Worm (Caenorhabditis elegans) whole organism, L3 larva: ENCODE measurements around the gene mdt-15.

Source experiments
- R02D3.7 ChIP-seq: fragments of 150-350 bp; optimal IDR thresholded peaks from 2 replicates; lab custom pipeline; 2014; ENCODE audit warnings: missing biosample characterization, missing genetic modification characterization
- ZK546.5 ChIP-seq: sonication (generic microtip); optimal IDR thresholded peaks from 2 replicates; lab custom pipeline; 2017; ENCODE audit warnings: missing biosample characterization, missing genetic modification characterization
- ama-1 ChIP-seq: fragments of 150-350 bp; optimal IDR thresholded peaks from 2 replicates; lab custom pipeline; 2018
- ceh-28 ChIP-seq: fragments of 150-350 bp; optimal IDR thresholded peaks from 2 replicates; lab custom pipeline; 2014; ENCODE audit warnings: missing biosample characterization, missing genetic modification reagents, missing genetic modification characterization
- ceh-82 ChIP-seq: fragments of 150-350 bp; optimal IDR thresholded peaks from 2 replicates; lab custom pipeline; 2014; ENCODE audit warnings: missing biosample characterization, missing genetic modification characterization
- ceh-9 ChIP-seq: sonication (generic microtip); optimal IDR thresholded peaks from 2 replicates; lab custom pipeline; 2018; ENCODE audit warnings: missing biosample characterization, missing genetic modification characterization
- daf-12 ChIP-seq: fragments of 150-350 bp; optimal IDR thresholded peaks from 2 replicates; lab custom pipeline; 2014; ENCODE audit warnings: missing biosample characterization, missing genetic modification reagents, missing genetic modification characterization
- egl-27 ChIP-seq: sonication (generic microtip); optimal IDR thresholded peaks from 4 replicates; lab custom pipeline; 2017; ENCODE audit warnings: missing biosample characterization, missing genetic modification reagents, missing genetic modification characterization
- egl-5 ChIP-seq: fragments of 150-350 bp; optimal IDR thresholded peaks from 2 replicates; lab custom pipeline; 2017; ENCODE audit warnings: missing biosample characterization, missing genetic modification reagents, missing genetic modification characterization, inconsistent platforms
- elt-1 ChIP-seq: fragments of 150-350 bp; optimal IDR thresholded peaks from 2 replicates; lab custom pipeline; 2014; ENCODE audit warnings: missing biosample characterization, missing genetic modification characterization
- elt-2 ChIP-seq: sonication (generic microtip); optimal IDR thresholded peaks from 2 replicates; lab custom pipeline; 2016; ENCODE audit warnings: missing genetic modification reagents, mild to moderate bottlenecking, missing genetic modification characterization, missing compliant biosample characterization
- elt-3 ChIP-seq, 3 experiments: fragments of 150-350 bp in 1 of 3; sonication (generic microtip) in 2 of 3; optimal IDR thresholded peaks; 2 replicates in 2 of 3; 4 replicates in 1 of 3; lab custom pipeline; 2014 to 2017; ENCODE audit warnings: missing biosample characterization in 3 of 3, missing genetic modification characterization in 3 of 3
- eor-1 ChIP-seq, 2 experiments: fragments of 150-350 bp; optimal IDR thresholded peaks; 2 replicates each; lab custom pipeline; 2014 to 2018; ENCODE audit warnings: missing biosample characterization in 2 of 2, missing genetic modification characterization in 2 of 2
- fkh-10 ChIP-seq: sonication (generic microtip); optimal IDR thresholded peaks from 2 replicates; lab custom pipeline; 2017; ENCODE audit warnings: missing biosample characterization, missing genetic modification reagents, missing genetic modification characterization
- fkh-2 ChIP-seq: fragments of 150-350 bp; optimal IDR thresholded peaks from 2 replicates; lab custom pipeline; 2014; ENCODE audit warnings: missing biosample characterization, missing genetic modification reagents, missing genetic modification characterization
- fos-1 ChIP-seq: fragments of 150-350 bp; optimal IDR thresholded peaks from 2 replicates; lab custom pipeline; 2014; ENCODE audit warnings: missing biosample characterization, missing genetic modification characterization
- hmg-11 ChIP-seq: sonication (generic microtip); optimal IDR thresholded peaks from 2 replicates; lab custom pipeline; 2016; ENCODE audit warnings: missing genetic modification characterization, missing compliant biosample characterization
- lin-15B ChIP-seq: fragments of 150-350 bp; optimal IDR thresholded peaks from 2 replicates; lab custom pipeline; 2014; ENCODE audit warnings: missing biosample characterization, missing genetic modification characterization
- lin-39 ChIP-seq: fragments of 150-350 bp; optimal IDR thresholded peaks from 2 replicates; lab custom pipeline; 2018; ENCODE audit warnings: missing biosample characterization, missing genetic modification reagents, missing genetic modification characterization
- nfya-1 ChIP-seq: sonication (generic microtip); optimal IDR thresholded peaks from 2 replicates; lab custom pipeline; 2017; ENCODE audit warnings: missing genetic modification characterization, mild to moderate bottlenecking, missing compliant biosample characterization, antibody characterized with exemption, moderate library complexity; ENCODE audit not compliant: insufficient read depth
- nhr-23 ChIP-seq: fragments of 150-350 bp; optimal IDR thresholded peaks from 2 replicates; lab custom pipeline; 2014; ENCODE audit warnings: missing biosample characterization, missing genetic modification reagents, missing genetic modification characterization
- nhr-237 ChIP-seq: fragments of 150-350 bp; optimal IDR thresholded peaks from 2 replicates; lab custom pipeline; 2014; ENCODE audit warnings: missing biosample characterization, missing genetic modification characterization
- nhr-25 ChIP-seq: sonication (generic microtip); optimal IDR thresholded peaks from 2 replicates; lab custom pipeline; 2017; ENCODE audit warnings: missing biosample characterization, missing genetic modification characterization
- nhr-28 ChIP-seq: fragments of 150-350 bp; optimal IDR thresholded peaks from 2 replicates; lab custom pipeline; 2014; ENCODE audit warnings: missing biosample characterization, missing genetic modification characterization
- nhr-67 ChIP-seq: fragments of 150-350 bp; optimal IDR thresholded peaks from 2 replicates; lab custom pipeline; 2014; ENCODE audit warnings: missing biosample characterization, missing genetic modification characterization
- nhr-77 ChIP-seq: fragments of 150-350 bp; optimal IDR thresholded peaks from 2 replicates; lab custom pipeline; 2014; ENCODE audit warnings: missing biosample characterization, missing genetic modification characterization
- pha-4 ChIP-seq: fragments of 150-350 bp; optimal IDR thresholded peaks from 2 replicates; lab custom pipeline; 2014; ENCODE audit warnings: missing biosample characterization, missing genetic modification reagents, missing genetic modification characterization
- pqm-1 ChIP-seq: fragments of 150-350 bp; optimal IDR thresholded peaks from 2 replicates; lab custom pipeline; 2017; ENCODE audit warnings: missing biosample characterization, missing genetic modification characterization, inconsistent platforms
- sea-2 ChIP-seq: fragments of 150-350 bp; sonication (generic microtip); optimal IDR thresholded peaks from 4 replicates; lab custom pipeline; 2014; ENCODE audit warnings: missing biosample characterization, missing genetic modification reagents, missing genetic modification characterization
- skn-1 ChIP-seq: fragments of 150-350 bp; optimal IDR thresholded peaks from 2 replicates; lab custom pipeline; 2014; ENCODE audit warnings: missing biosample characterization, missing genetic modification characterization
- snpc-4 ChIP-seq: fragments of 150-350 bp; optimal IDR thresholded peaks from 2 replicates; lab custom pipeline; 2014; ENCODE audit warnings: missing biosample characterization, missing genetic modification characterization
- tbx-2 ChIP-seq: sonication (generic microtip); optimal IDR thresholded peaks from 2 replicates; lab custom pipeline; 2016; ENCODE audit warnings: mild to moderate bottlenecking, missing genetic modification characterization, missing compliant biosample characterization
- unc-62 ChIP-seq: fragments of 150-350 bp; sonication (generic microtip); optimal IDR thresholded peaks from 4 replicates; lab custom pipeline; 2014; ENCODE audit warnings: missing biosample characterization, missing genetic modification reagents, missing genetic modification characterization
- ztf-11 ChIP-seq: fragments of 150-350 bp; optimal IDR thresholded peaks from 2 replicates; lab custom pipeline; 2014; ENCODE audit warnings: missing biosample characterization, missing genetic modification characterization
- ztf-4 ChIP-seq: fragments of 150-350 bp; optimal IDR thresholded peaks from 2 replicates; lab custom pipeline; 2014; ENCODE audit warnings: missing biosample characterization, missing genetic modification characterization

mdt-15 gene

DNA sequence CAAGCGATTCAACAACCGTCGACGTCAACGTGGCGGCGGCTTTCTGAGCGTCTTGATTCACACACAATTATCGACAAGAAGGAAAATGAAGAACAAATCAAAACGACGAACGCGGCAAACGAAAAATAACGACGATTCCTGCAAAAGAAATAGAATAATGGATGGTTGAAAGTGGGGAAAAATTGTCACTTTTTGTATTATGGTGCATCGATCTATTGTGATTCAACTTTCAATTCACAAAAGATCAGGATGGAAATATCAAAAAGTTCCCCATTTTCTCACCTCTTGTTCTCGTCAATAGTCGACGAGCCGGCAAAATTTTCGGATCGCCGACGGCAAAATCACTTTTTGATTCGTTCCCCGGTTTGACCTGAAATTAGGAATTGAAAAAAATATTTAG, at the start of gene mdt-15, which contains the start of gene R12B2.13:
Gene mdt-15 (minus strand): TSS at position 376 of the 400 bp plus-strand sequence.
Gene R12B2.13 (minus strand): TSS at position 101 of the 400 bp plus-strand sequence.
- TF ChIP-seq fos-1 (tag; lab: Kevin White, UChicago) (no peak), nhr-25 (tag; lab: Kevin White, UChicago) (no peak), nfya-1 (tag; lab: Kevin White, UChicago) (no peak), hmg-11 (tag; lab: Kevin White, UChicago) (no peak), sea-2 (no peak), ztf-4 (no peak), ceh-82 (tag; lab: Kevin White, UChicago) (no peak), daf-12 (tag; lab: Kevin White, UChicago) (no peak), nhr-28 (tag; lab: Kevin White, UChicago) (no peak), ceh-28 (tag; lab: Kevin White, UChicago) (no peak), pqm-1 (tag; lab: Kevin White, UChicago) (no peak), skn-1 (tag; lab: Kevin White, UChicago) (no peak), ztf-11 (tag; lab: Kevin White, UChicago) (no peak), egl-27 (tag; lab: Kevin White, UChicago) (no peak), nhr-77 (tag; lab: Kevin White, UChicago) (no peak), ZK546.5 (tag; lab: Kevin White, UChicago) (no peak), unc-62 (GFP tag; lab: Kevin White, UChicago) (no peak), elt-3 (tag; optimal IDR thresholded peaks at IDR 0.05; lab: Kevin White, UChicago) (no peak), nhr-23 (tag; lab: Kevin White, UChicago) (no peak), fkh-10 (no peak)
- TF ChIP-seq, all 47 proteins: peak for 0

DNA sequence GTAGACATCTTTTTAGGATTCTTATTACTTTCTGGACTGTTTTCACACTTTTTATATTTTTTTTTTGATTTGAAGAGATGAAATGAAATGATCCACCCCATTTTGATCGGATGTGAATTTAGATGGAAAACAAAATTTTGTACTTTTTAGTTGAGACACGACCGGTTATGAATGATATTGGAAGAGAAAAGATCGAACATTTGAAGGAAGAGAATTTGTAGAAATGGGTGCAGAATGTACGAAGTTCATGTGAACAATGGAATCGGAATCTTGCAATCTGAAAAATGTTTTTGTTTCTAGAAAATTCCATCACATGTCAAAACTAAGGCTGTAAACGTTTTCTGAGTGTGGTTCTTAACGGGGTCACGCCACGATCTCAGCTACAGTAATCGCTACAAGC, 49.3 kb upstream of the mdt-15 start, which contains the start of gene F01F1.14:
Gene F01F1.14 (minus strand): TSS at position 101 of the 400 bp plus-strand sequence.
- TF ChIP-seq ceh-9 (tag; lab: Kevin White, UChicago): no peak
- no peak for TF ChIP-seq pha-4 (tag; lab: Kevin White, UChicago)
- no peak for TF ChIP-seq ztf-4
- TF ChIP-seq fkh-2 (tag; lab: Kevin White, UChicago): no peak
- TF ChIP-seq R02D3.7 (tag; lab: Kevin White, UChicago): no peak
- no peak for TF ChIP-seq tbx-2 (tag; lab: Kevin White, UChicago)
- no peak for TF ChIP-seq egl-27 (tag; lab: Kevin White, UChicago)
- TF ChIP-seq elt-1 (tag; lab: Kevin White, UChicago): no peak
- TF ChIP-seq sea-2: no peak

DNA sequence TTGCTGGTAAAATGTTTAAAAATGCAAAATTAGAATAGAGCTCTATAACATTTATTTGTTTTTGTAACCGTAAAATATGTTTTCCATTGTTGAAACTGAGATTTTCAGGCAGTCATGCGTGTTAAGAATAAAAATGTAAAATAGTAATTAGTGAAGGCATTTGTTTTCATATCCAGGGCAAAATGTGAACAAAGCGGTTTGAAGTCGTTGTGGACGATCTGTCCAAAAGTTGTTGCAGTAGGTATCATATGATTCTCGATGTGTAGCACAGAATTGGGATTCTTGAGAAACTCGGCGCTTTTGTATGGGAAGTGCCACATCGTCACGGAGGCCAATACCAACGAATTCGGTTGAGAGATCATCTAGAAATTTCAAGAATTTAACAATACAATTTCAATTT, 48.7 kb upstream of the mdt-15 start:
- TF ChIP-seq ama-1 (lab: Kevin White, UChicago) (peak; percentile 17), unc-62 (GFP tag; lab: Kevin White, UChicago) (no peak)

DNA sequence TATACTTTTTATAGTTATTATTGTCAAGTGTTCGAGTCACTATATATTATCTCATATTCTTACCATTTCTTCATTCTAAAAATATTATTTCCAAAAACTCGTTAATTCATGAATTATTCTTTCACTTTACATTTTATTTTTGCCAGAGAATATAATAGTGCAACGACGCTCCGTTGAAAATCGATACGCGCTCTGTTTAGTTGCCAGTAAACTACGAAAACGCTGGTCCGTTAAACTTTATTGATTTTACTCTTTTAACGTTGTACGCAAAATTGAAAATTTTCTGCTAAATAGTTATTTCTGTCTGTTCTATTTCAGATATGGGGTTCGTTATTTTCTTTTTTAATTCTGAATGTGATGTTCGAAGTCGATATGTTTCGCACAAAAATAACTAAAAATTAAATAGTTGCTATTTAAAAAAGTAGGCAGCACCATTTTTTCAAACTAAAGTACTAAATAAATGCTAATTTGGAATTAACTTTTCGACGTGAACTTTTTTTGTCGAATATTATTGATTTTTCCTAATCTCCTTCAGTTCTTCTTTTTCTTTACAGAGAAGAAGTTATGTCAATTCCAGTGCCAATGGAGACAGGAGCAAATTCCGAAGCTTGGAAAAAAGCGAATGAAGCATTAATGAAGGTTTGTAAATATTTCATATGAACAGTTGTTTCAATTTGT, 45.9 kb upstream of the mdt-15 start, which contains the start of gene hpo-10:
Gene hpo-10 (plus strand): TSS at position 199 of the 678 bp plus-strand sequence.
- no peak for TF ChIP-seq skn-1 (tag; lab: Kevin White, UChicago)
- no peak for TF ChIP-seq eor-1 (tag; optimal IDR thresholded peaks at IDR 0.05; lab: Kevin White, UChicago)
- TF ChIP-seq nhr-67 (tag; lab: Kevin White, UChicago): no peak
- TF ChIP-seq nhr-237 (tag; lab: Kevin White, UChicago): no peak
- peak; percentile 19 for TF ChIP-seq snpc-4 (tag; lab: Kevin White, UChicago)
- peak; percentile 63 for TF ChIP-seq ama-1 (lab: Kevin White, UChicago)
- TF ChIP-seq ceh-28 (tag; lab: Kevin White, UChicago): peak; percentile 52
- no peak for TF ChIP-seq egl-5 (tag; lab: Kevin White, UChicago)
- TF ChIP-seq lin-15B (tag; lab: Kevin White, UChicago): peak; percentile 23
- peak; percentile 51 for TF ChIP-seq nfya-1 (tag; lab: Kevin White, UChicago)
- peak; percentile 20 for TF ChIP-seq elt-2 (tag; lab: Kevin White, UChicago)
- TF ChIP-seq elt-1 (tag; lab: Kevin White, UChicago): no peak
- TF ChIP-seq tbx-2 (tag; lab: Kevin White, UChicago): no peak
- no peak for TF ChIP-seq lin-39 (tag; lab: Kevin White, UChicago)
- peak; percentile 24 for TF ChIP-seq nhr-23 (tag; lab: Kevin White, UChicago)
